Fruit fly (Drosophila melanogaster) ovary, adult (tissue): Measurements from ENCODE around the gene CG8292.

Source experiments
- CG17801 ChIP-seq: fragments of 200-800 bp; optimal IDR thresholded peaks from 2 replicates; lab custom pipeline; 2019; ENCODE audit warnings: missing biosample characterization, mild to moderate bottlenecking, missing genetic modification characterization, moderate library complexity; ENCODE audit not compliant: partially characterized antibody

Gene CG8292

dm6 chr2L:8217917-8218316 is at the start of gene CG8292:
Gene CG8292, minus strand, starts transcription at chr2L:8218017.
- TF ChIP-seq CG17801 (GFP tag; lab: Kevin White, UChicago): no peak

- TF ChIP-seq CG17801 (GFP tag; lab: Kevin White, UChicago): no peak
Observed at dm6 chr2L:8266670-8267435, 49.0 kb upstream of the CG8292 start.

dm6 chr2L:8266145-8266544 is 48.3 kb upstream of the CG8292 start:
- TF ChIP-seq CG17801 (GFP tag; lab: Kevin White, UChicago): no peak

- TF ChIP-seq CG17801 (GFP tag; lab: Kevin White, UChicago): no peak
Observed at dm6 chr2L:8257401-8258266, 39.8 kb upstream of the CG8292 start, which contains the start of gene CG8086. Gene CG8086, minus strand, starts transcription at chr2L:8257502.

- TF ChIP-seq CG17801 (GFP tag; lab: Kevin White, UChicago): no peak
Observed at dm6 chr2L:8255406-8255805, 37.6 kb upstream of the CG8292 start.

- no peak for TF ChIP-seq CG17801 (GFP tag; lab: Kevin White, UChicago)
Observed at dm6 chr2L:8243903-8244302, 26.1 kb upstream of the CG8292 start, which contains the start of gene CG43057. Gene CG43057, minus strand, starts transcription at chr2L:8244003.

dm6 chr2L:8242186-8242585 is 24.4 kb upstream of the CG8292 start, which contains the start of gene CG14277:
Gene CG14277, plus strand, starts transcription at chr2L:8242486.
- no peak for TF ChIP-seq CG17801 (GFP tag; lab: Kevin White, UChicago)

- no peak for TF ChIP-seq CG17801 (GFP tag; lab: Kevin White, UChicago)
Observed at dm6 chr2L:8241700-8242099, 23.9 kb upstream of the CG8292 start, which contains the start of gene Spn28F. Gene Spn28F, minus strand, starts transcription at chr2L:8241800.

dm6 chr2L:8239712-8240245 is 22.0 kb upstream of the CG8292 start, which contains the start of gene Pvr:
Gene Pvr, minus strand, starts transcription at chr2L:8239878.
- peak; percentile 66 for TF ChIP-seq CG17801 (GFP tag; lab: Kevin White, UChicago)

- no peak for TF ChIP-seq CG17801 (GFP tag; lab: Kevin White, UChicago)
Observed at dm6 chr2L:8239032-8239650, 21.3 kb upstream of the CG8292 start.

dm6 chr2L:8233571-8233970 is 15.8 kb upstream of the CG8292 start:
- no peak for TF ChIP-seq CG17801 (GFP tag; lab: Kevin White, UChicago)

- no peak for TF ChIP-seq CG17801 (GFP tag; lab: Kevin White, UChicago)
Observed at dm6 chr2L:8232389-8232788, 14.6 kb upstream of the CG8292 start.

dm6 chr2L:8230255-8230654 is 12.4 kb upstream of the CG8292 start:
- TF ChIP-seq CG17801 (GFP tag; lab: Kevin White, UChicago): no peak

dm6 chr2L:8229628-8230027 is 11.8 kb upstream of the CG8292 start:
- TF ChIP-seq CG17801 (GFP tag; lab: Kevin White, UChicago): peak; percentile 28
